Fruit fly (Drosophila melanogaster): ENCODE data around the gene bel.

bel gene

DNA sequence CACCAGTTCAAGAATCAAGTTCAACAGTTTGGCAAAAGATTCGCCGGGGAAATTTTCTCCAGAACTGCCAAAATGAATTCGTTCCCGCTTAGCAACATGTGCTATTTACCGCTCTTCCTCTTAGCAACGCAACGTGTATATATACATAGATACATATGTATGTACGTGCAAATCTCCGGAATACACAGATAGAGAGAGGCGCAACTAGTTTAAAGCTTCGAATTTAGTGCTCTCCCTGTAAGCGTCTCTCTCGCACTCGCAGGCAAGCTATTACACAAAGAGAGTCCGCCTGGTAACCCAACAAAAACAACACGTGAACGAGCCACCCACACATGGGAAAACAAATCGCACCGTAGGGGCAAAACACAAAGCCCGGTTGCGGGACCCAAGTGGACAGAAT is 1.9 kb downstream of the bel start:
- TF ChIP-seq brk (GFP tag; optimal IDR thresholded peaks at IDR 0.05) = no peak
- TF ChIP-seq Hr83 (GFP tag; optimal IDR thresholded peaks at IDR 0.05; ENCODE audit: poor library complexity, severe bottlenecking) = no peak
- no peak for TF ChIP-seq sv (GFP tag; optimal IDR thresholded peaks at IDR 0.05)

DNA sequence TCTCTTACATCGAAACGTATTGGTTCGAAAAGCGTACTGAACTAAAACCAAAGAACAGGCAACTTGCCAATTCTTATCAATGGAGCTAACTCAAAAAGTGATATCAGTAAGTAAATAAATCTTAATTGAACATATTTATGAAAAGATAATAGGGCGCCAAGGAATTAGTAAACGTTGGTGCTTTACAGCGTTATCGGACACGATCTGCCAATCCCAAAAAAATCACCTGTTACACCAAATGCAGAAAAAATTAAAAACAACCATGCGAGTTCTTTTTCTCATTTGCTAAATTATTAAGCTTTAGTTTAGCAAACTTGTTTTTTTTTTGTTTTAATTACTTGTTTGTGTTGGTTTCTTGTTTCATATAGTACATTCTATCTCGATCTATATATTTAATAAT is 5.9 kb downstream of the bel start, which contains the start of gene CG42489:
TSS of gene CG42489 (minus strand) at position 101 of the 400 bp plus-strand sequence.
- TF ChIP-seq dl (GFP tag; optimal IDR thresholded peaks at IDR 0.05; ENCODE audit: insufficient read depth in 1 of 2, partially characterized antibody in 2 of 2) (no peak), jim (GFP tag; optimal IDR thresholded peaks at IDR 0.05) (no peak), h (GFP tag; optimal IDR thresholded peaks at IDR 0.05) (no peak), tai (GFP tag; optimal IDR thresholded peaks at IDR 0.05) (no peak), Jra (GFP tag; optimal IDR thresholded peaks at IDR 0.05) (no peak), N (GFP tag; optimal IDR thresholded peaks at IDR 0.05) (no peak), CG32264 (GFP tag; optimal IDR thresholded peaks at IDR 0.05) (no peak), dmrt93B (GFP tag; optimal IDR thresholded peaks at IDR 0.05) (no peak), woc (GFP tag; optimal IDR thresholded peaks at IDR 0.05) (no peak), brk (GFP tag; optimal IDR thresholded peaks at IDR 0.05) (no peak), Sp1 (GFP tag; optimal IDR thresholded peaks at IDR 0.05) (no peak), fru (GFP tag; optimal IDR thresholded peaks at IDR 0.05) (no peak), GATAd (GFP tag; optimal IDR thresholded peaks at IDR 0.05) (no peak)

DNA sequence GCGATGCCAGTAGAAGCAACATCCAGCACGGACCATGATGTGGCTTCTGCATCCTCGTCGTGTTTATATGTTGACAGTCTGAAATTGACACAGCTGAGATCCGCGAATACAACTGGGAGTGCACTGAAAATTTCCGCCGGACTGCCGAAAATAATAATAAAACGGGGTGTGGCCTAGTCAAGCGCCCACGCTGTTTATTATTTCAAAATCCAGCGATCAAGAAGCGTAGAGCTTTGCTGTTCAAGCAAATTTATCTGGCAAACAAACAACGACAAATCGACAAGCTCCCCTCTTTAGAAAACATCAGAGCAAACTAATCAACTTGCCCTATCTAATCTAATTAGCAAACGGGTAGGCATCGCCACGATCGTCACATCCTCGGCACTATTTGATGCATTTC is 6.5 kb downstream of the bel start:
- TF ChIP-seq foxo (GFP tag; optimal IDR thresholded peaks at IDR 0.05) = peak in 1 of 2 experiments; percentile 14
- no peak for TF ChIP-seq CrebA (GFP tag; optimal IDR thresholded peaks at IDR 0.05; ENCODE audit: borderline replicate concordance)
- TF ChIP-seq dmrt93B (GFP tag; optimal IDR thresholded peaks at IDR 0.05) = no peak
- TF ChIP-seq Hr83 (GFP tag; optimal IDR thresholded peaks at IDR 0.05; ENCODE audit: poor library complexity, severe bottlenecking) = peak; percentile 89
- TF ChIP-seq Abd-B (GFP tag; optimal IDR thresholded peaks at IDR 0.05) = no peak
- TF ChIP-seq br (GFP tag; optimal IDR thresholded peaks at IDR 0.05) = peak; percentile 25
- peak; percentile 55 for TF ChIP-seq h (GFP tag; optimal IDR thresholded peaks at IDR 0.05)
- TF ChIP-seq sage (GFP tag; optimal IDR thresholded peaks at IDR 0.05) = no peak
- no peak for TF ChIP-seq ey (GFP tag; optimal IDR thresholded peaks at IDR 0.05)

DNA sequence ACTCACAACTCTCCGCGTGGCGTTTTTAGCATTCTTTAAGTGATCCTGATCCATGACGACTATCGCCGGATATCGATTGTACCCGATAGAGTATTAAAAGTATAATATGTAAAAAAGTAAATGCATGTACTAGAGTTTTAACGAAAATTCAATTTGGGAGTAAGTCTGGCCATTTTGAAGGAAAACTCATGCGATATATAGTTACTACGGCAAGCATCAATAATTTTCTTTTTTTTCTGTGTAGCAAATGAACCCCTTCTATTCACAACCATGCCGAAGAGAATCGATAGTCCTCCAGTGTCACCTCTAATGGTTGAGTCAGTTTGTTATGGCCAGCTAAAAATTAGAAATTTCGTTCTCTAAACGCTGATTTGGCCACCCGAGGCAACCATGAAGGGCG is 7.8 kb downstream of the bel start, which contains the start of the genes Sys1 and Dhod:
TSS of gene Sys1 (plus strand) at position 91 of the 400 bp plus-strand sequence.
TSS of gene Dhod (minus strand) at position 186 of the 400 bp plus-strand sequence.
- TF ChIP-seq Dfd (GFP tag; optimal IDR thresholded peaks at IDR 0.05) = no peak
- TF ChIP-seq Jra (GFP tag; optimal IDR thresholded peaks at IDR 0.05) = peak; percentile 93
- TF ChIP-seq Vsx2 (GFP tag; optimal IDR thresholded peaks at IDR 0.05; ENCODE audit: partially characterized antibody) = no peak
- peak; percentile 61 for TF ChIP-seq CG9705 (GFP tag; optimal IDR thresholded peaks at IDR 0.05)
- peak; percentile 57 for TF ChIP-seq Sp1 (GFP tag; optimal IDR thresholded peaks at IDR 0.05)
- peak; percentile 65 for TF ChIP-seq HLH106 (tag; optimal IDR thresholded peaks at IDR 0.05)
- TF ChIP-seq OdsH (GFP tag; optimal IDR thresholded peaks at IDR 0.05) = peak; percentile 80
- peak; percentile 47 for TF ChIP-seq Mio (GFP tag; optimal IDR thresholded peaks at IDR 0.05)
- peak; percentile 33 for TF ChIP-seq sage (GFP tag; optimal IDR thresholded peaks at IDR 0.05)
- TF ChIP-seq Hnf4 (GFP tag; optimal IDR thresholded peaks at IDR 0.05) = peak; percentile 87
- no peak for TF ChIP-seq lola (GFP tag; optimal IDR thresholded peaks at IDR 0.05)
- no peak for TF ChIP-seq pan (optimal IDR thresholded peaks at IDR 0.05)
- TF ChIP-seq dl (GFP tag; optimal IDR thresholded peaks at IDR 0.05; ENCODE audit: insufficient read depth in 1 of 2, partially characterized antibody in 2 of 2) = no peak
- TF ChIP-seq rgr (GFP tag; optimal IDR thresholded peaks at IDR 0.05) = peak; percentile 88
- peak; percentile 15 for TF ChIP-seq CG32264 (GFP tag; optimal IDR thresholded peaks at IDR 0.05)
- peak; percentile 75 for TF ChIP-seq psq (GFP tag; optimal IDR thresholded peaks at IDR 0.05)
- peak; percentile 91 for TF ChIP-seq h (GFP tag; optimal IDR thresholded peaks at IDR 0.05)
- TF ChIP-seq Rel (GFP tag; optimal IDR thresholded peaks at IDR 0.05) = no peak
- peak; percentile 7 for TF ChIP-seq Rel (tag; optimal IDR thresholded peaks at IDR 0.05)
- TF ChIP-seq ey (GFP tag; optimal IDR thresholded peaks at IDR 0.05) = peak; percentile 86
- peak; percentile 83 for TF ChIP-seq br (GFP tag; optimal IDR thresholded peaks at IDR 0.05)
- TF ChIP-seq foxo (GFP tag; optimal IDR thresholded peaks at IDR 0.05) = peak in 1 of 2 experiments; percentile 89
- TF ChIP-seq brk (GFP tag; optimal IDR thresholded peaks at IDR 0.05) = peak; percentile 75
- TF ChIP-seq dmrt93B (GFP tag; optimal IDR thresholded peaks at IDR 0.05) = peak; percentile 34
- peak; percentile 40 for TF ChIP-seq dsf (GFP tag; optimal IDR thresholded peaks at IDR 0.05; ENCODE audit: borderline replicate concordance)
- TF ChIP-seq Hr78 (GFP tag; optimal IDR thresholded peaks at IDR 0.05) = no peak
- TF ChIP-seq GATAd (GFP tag; optimal IDR thresholded peaks at IDR 0.05) = peak; percentile 70
- TF ChIP-seq jim (GFP tag; optimal IDR thresholded peaks at IDR 0.05) = peak; percentile 75
- TF ChIP-seq Abd-B (GFP tag; optimal IDR thresholded peaks at IDR 0.05) = no peak
- TF ChIP-seq fru (GFP tag; optimal IDR thresholded peaks at IDR 0.05) = peak; percentile 83
- TF ChIP-seq Hr83 (GFP tag; optimal IDR thresholded peaks at IDR 0.05; ENCODE audit: poor library complexity, severe bottlenecking) = peak; percentile 84
- TF ChIP-seq woc (GFP tag; optimal IDR thresholded peaks at IDR 0.05) = peak; percentile 83
- peak; percentile 64 for TF ChIP-seq sv (GFP tag; optimal IDR thresholded peaks at IDR 0.05)
- TF ChIP-seq Myc (optimal IDR thresholded peaks at IDR 0.05) = no peak
- TF ChIP-seq Dif (GFP tag; optimal IDR thresholded peaks at IDR 0.05; ENCODE audit: partially characterized antibody) = no peak

Measured in whole organism, wandering third instar larva.